Worm (Caenorhabditis elegans): Measurements from ENCODE around the gene asp-13.
A peak's percentile ranks its signal among the peaks of the same experiment; 100 is the strongest.

asp-13 gene

DNA sequence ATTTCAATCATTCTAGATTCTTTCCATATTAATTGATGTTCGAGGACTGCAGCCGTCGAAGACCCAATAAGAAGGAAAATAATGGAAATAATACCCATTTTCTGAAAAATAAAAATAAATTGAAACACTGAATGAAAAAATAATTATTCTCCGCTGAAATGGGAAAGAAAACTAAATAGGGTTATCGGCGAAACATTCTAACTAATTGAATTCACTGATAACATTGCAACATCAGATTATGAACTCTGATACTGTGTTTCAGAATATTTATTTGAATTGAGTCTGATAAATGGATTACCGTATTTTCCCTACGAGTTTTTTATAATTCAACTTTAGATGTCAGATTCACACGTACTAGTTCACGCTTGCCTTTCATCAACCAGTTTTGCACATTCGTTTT is at the start of gene asp-13:
Gene asp-13 (minus strand): TSS at position 101 of the 400 bp plus-strand sequence.
- TF ChIP-seq madf-6 (GFP tag; IDR thresholded peaks at IDR 0.05) (no peak), lir-1 (GFP tag; conservative IDR thresholded peaks at IDR 0.05) (no peak), cebp-2 (GFP tag; IDR thresholded peaks at IDR 0.05) (no peak), nhr-80 (tag; optimal IDR thresholded peaks at IDR 0.05) (peak; percentile 12), ztf-18 (tag; optimal IDR thresholded peaks at IDR 0.05) (no peak), sdz-38 (tag; optimal IDR thresholded peaks at IDR 0.05) (no peak), nfyb-1 (GFP tag; IDR thresholded peaks at IDR 0.05) (no peak), F37B4.10 (GFP tag; IDR thresholded peaks at IDR 0.05) (no peak), attf-5 (GFP tag; optimal IDR thresholded peaks at IDR 0.05) (no peak)

DNA sequence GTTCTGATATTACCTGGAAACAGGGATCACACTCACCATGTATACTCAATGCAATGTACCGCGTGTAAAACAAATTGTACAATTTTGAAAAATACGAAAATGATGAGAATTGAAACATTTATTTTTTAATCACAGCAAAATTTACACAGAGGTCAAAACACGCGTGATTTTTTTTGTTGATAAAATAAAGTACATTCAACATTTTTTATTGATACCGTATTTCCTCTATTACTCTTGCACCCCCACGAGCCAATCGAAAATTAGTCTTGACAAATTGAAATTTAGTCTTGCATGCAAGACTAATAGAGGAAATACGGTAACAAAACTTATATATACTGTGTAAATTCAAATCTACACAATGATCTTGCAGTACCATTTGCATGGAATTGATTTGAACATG is 44.7 kb upstream of the asp-13 start, which contains the start of gene ZC190.8:
Gene ZC190.8 (minus strand): TSS at position 101 of the 400 bp plus-strand sequence.
- no peak for TF ChIP-seq die-1 (tag; optimal IDR thresholded peaks at IDR 0.05)
- TF ChIP-seq hlh-26 (GFP tag; conservative IDR thresholded peaks at IDR 0.05) = no peak
- TF ChIP-seq dpl-1 (GFP tag; optimal IDR thresholded peaks at IDR 0.05) = no peak

DNA sequence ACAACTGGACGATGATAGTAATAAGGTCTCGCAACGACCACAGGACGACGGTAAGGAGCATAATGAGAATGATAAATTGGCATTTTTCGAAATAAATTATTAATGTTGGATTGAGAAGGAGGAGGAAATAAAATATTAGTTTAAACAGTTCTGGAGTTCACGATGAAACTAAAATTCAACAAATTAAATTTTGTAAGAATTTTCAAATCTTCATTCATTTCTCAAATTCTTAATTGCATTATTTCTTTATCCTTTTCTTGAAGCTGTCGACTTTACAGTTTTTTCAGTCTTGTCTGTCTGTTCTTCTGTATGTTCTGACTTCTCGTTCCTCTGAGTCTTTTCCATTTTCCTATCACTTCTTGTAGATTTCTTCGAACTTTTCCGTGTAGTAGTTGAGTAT is 43.8 kb upstream of the asp-13 start, which contains the start of gene ZC190.7:
Gene ZC190.7 (minus strand): TSS at position 101 of the 400 bp plus-strand sequence.
- no peak for TF ChIP-seq xnd-1 (tag; optimal IDR thresholded peaks at IDR 0.05)
- TF ChIP-seq zim-3 (tag; optimal IDR thresholded peaks at IDR 0.05) = no peak
- TF ChIP-seq aptf-3 (GFP tag; IDR thresholded peaks at IDR 0.05) = no peak
- no peak for TF ChIP-seq rpc-1 (optimal IDR thresholded peaks at IDR 0.05)
- no peak for TF ChIP-seq rpc-1 (tag; optimal IDR thresholded peaks at IDR 0.05)
- TF ChIP-seq dpl-1 (GFP tag; optimal IDR thresholded peaks at IDR 0.05) = no peak
- no peak for TF ChIP-seq B0035.1 (tag; optimal IDR thresholded peaks at IDR 0.05)
- no peak for TF ChIP-seq attf-5 (GFP tag; optimal IDR thresholded peaks at IDR 0.05)
- TF ChIP-seq dpff-1 (tag; optimal IDR thresholded peaks at IDR 0.05) = no peak

DNA sequence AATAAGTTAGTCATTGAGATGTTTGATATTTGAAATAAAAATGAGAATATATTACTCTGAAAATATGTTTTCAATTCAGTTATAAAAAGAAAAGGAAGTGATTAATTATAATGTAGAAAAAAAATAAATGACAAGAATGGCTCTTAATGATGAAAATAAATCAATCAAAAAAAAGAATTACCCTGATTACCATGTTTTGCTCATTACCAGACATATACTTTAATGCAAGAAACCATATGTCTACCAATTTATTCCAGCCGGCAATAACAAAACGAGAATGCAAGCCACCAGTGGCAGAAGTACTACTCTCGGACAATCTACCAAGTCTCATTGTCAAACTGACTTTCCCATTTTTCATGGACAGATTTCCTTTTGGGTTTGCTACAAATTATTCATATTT is 40.8 kb upstream of the asp-13 start:
- TF ChIP-seq rpc-1 (optimal IDR thresholded peaks at IDR 0.05) (no peak), rpc-1 (tag; optimal IDR thresholded peaks at IDR 0.05) (no peak), gei-17 (GFP tag; optimal IDR thresholded peaks at IDR 0.05) (no peak), madf-3 (GFP tag; IDR thresholded peaks at IDR 0.05) (no peak), ceh-58 (GFP tag; IDR thresholded peaks at IDR 0.05) (no peak), B0336.3 (GFP tag; IDR thresholded peaks at IDR 0.05) (no peak), pbrm-1 (GFP tag; IDR thresholded peaks at IDR 0.05) (no peak), ceh-79 (tag; optimal IDR thresholded peaks at IDR 0.05) (no peak), B0035.1 (tag; optimal IDR thresholded peaks at IDR 0.05) (no peak), mxl-1 (tag; optimal IDR thresholded peaks at IDR 0.05) (no peak), hrde-1 (tag; optimal IDR thresholded peaks at IDR 0.05; ENCODE audit: borderline replicate concordance) (no peak), rcor-1 (GFP tag; IDR thresholded peaks at IDR 0.05) (no peak)

DNA sequence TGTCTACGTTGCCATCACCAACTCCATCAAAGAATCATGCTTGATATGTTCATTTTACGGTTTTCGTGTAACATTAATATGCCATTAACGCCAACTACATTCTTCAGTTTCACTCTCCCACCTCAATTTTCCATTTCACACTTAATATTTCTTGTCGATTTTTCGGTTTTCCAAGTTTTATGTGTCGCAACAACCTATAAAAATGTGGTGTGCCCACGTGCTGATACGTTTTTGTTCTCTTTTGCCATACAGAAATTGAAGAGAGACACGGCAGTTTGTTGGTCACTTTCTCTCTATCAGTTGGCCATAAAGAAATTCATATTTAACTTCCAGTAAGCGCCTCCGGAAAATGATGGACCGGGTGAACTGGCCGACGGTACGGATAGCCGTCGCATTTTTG is 39.7 kb upstream of the asp-13 start, which contains the start of gene cln-3.3:
Gene cln-3.3 (plus strand): TSS at position 334 of the 400 bp plus-strand sequence.
- TF ChIP-seq nhr-80 (tag; optimal IDR thresholded peaks at IDR 0.05) = peak; percentile 44
- TF ChIP-seq ceh-40 (GFP tag; IDR thresholded peaks at IDR 0.05) = no peak

DNA sequence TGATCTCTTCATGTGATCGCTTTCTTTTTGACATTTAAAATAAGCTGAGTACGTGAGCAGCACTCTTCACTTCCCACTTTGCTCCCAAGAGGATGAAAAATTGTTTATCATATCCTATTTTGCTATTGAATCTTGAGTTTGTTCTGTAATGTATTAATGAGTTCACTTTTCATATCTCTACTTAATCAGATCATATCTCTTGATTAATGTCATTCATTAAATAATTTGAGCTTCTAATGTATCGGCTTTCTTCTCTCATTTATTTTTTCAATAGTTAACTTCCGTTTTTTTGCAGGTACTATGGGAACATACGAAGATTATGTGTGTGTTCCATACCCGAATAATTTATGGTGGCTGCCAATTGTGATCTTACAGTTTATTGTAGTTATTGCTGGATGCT is 38.1 kb upstream of the asp-13 start, which contains the start of gene ZC190.2:
Gene ZC190.2 (plus strand): TSS at position 301 of the 400 bp plus-strand sequence.
- no peak for TF ChIP-seq F49E8.2 (tag; optimal IDR thresholded peaks at IDR 0.05; ENCODE audit: insufficient read depth)
- no peak for TF ChIP-seq rec-8 (tag; optimal IDR thresholded peaks at IDR 0.05)
- no peak for TF ChIP-seq madf-6 (GFP tag; IDR thresholded peaks at IDR 0.05)
- no peak for TF ChIP-seq nhr-90 (tag; optimal IDR thresholded peaks at IDR 0.05)
- TF ChIP-seq snpc-1.3 (tag; optimal IDR thresholded peaks at IDR 0.05; ENCODE audit: insufficient read depth) = no peak
- TF ChIP-seq madf-8 (GFP tag; conservative IDR thresholded peaks at IDR 0.05) = no peak
- no peak for TF ChIP-seq atf-7 (tag; optimal IDR thresholded peaks at IDR 0.05)
- no peak for TF ChIP-seq bed-2 (GFP tag; IDR thresholded peaks at IDR 0.05)
- TF ChIP-seq let-526 (GFP tag; IDR thresholded peaks at IDR 0.05) = no peak
- no peak for TF ChIP-seq attf-3 (GFP tag; conservative IDR thresholded peaks at IDR 0.05)
- no peak for TF ChIP-seq sdz-38 (tag; optimal IDR thresholded peaks at IDR 0.05)
- no peak for TF ChIP-seq xnd-1 (tag; optimal IDR thresholded peaks at IDR 0.05)
- TF ChIP-seq ztf-6 (GFP tag; IDR thresholded peaks at IDR 0.05) = no peak
- TF ChIP-seq nfyb-1 (GFP tag; IDR thresholded peaks at IDR 0.05) = no peak
- no peak for TF ChIP-seq ceh-58 (GFP tag; IDR thresholded peaks at IDR 0.05)
- TF ChIP-seq efl-1 (GFP tag; optimal IDR thresholded peaks at IDR 0.05) = no peak
- TF ChIP-seq bed-1 (GFP tag; IDR thresholded peaks at IDR 0.05) = no peak

All from whole organism, young adult.